Fruit fly (Drosophila melanogaster) whole organism, embryonic: ENCODE measurements around the gene CG6602.
A peak's percentile ranks its signal among the peaks of the same experiment; 100 is the strongest.

Source experiments
- B-H1 ChIP-seq: fragments of 200-800 bp; sonication (Bioruptor generic); IDR thresholded peaks from 3 replicates; pipeline ENCODE4 v1.3.6; 2022; ENCODE audit warnings: missing biosample characterization, missing genetic modification characterization
- Bgb ChIP-seq: fragments of 200-800 bp; sonication (Bioruptor generic); IDR thresholded peaks from 2 replicates; pipeline ENCODE4 v1.3.6; 2022; ENCODE audit warnings: missing biosample characterization, missing genetic modification characterization; ENCODE audit not compliant: partially characterized antibody
- Bteb2 ChIP-seq: fragments of 200-800 bp; sonication (Bioruptor generic); optimal IDR thresholded peaks from 2 replicates; lab custom pipeline; 2016; ENCODE audit warnings: missing biosample characterization, missing genetic modification characterization
- CG11504 ChIP-seq: fragments of 200-800 bp; sonication (Bioruptor generic); optimal IDR thresholded peaks from 3 replicates; lab custom pipeline; 2019; ENCODE audit warnings: missing biosample characterization, mild to moderate bottlenecking, missing genetic modification characterization, moderate library complexity
- CG13424 ChIP-seq: fragments of 200-800 bp; sonication (Bioruptor generic); optimal IDR thresholded peaks from 2 replicates; lab custom pipeline; 2019; ENCODE audit warnings: missing biosample characterization, mild to moderate bottlenecking, missing genetic modification characterization, moderate library complexity
- CG14965 ChIP-seq: fragments of 200-800 bp; sonication (Bioruptor generic); optimal IDR thresholded peaks from 2 replicates; lab custom pipeline; 2016; ENCODE audit warnings: missing biosample characterization, missing genetic modification characterization, borderline replicate concordance
- CG15479 ChIP-seq: fragments of 200-800 bp; sonication (Bioruptor generic); optimal IDR thresholded peaks from 3 replicates; lab custom pipeline; 2019; ENCODE audit warnings: missing biosample characterization, mild to moderate bottlenecking, missing genetic modification characterization, moderate library complexity
- CG1602 ChIP-seq: fragments of 200-800 bp; sonication (Bioruptor generic); optimal IDR thresholded peaks from 3 replicates; lab custom pipeline; 2016; ENCODE audit warnings: missing biosample characterization, missing genetic modification characterization
- CG1603 ChIP-seq: fragments of 200-800 bp; sonication (Bioruptor generic); optimal IDR thresholded peaks from 2 replicates; lab custom pipeline; 2019; ENCODE audit warnings: missing biosample characterization, mild to moderate bottlenecking, missing genetic modification characterization, moderate library complexity
- CG2202 ChIP-seq: fragments of 200-800 bp; sonication (Bioruptor generic); optimal IDR thresholded peaks from 2 replicates; lab custom pipeline; 2018; ENCODE audit warnings: missing biosample characterization, mild to moderate bottlenecking, missing genetic modification characterization
- CG31441 ChIP-seq: fragments of 200-800 bp; sonication (Bioruptor generic); IDR thresholded peaks from 2 replicates; pipeline ENCODE4 v1.3.6; 2022; ENCODE audit warnings: missing biosample characterization, missing genetic modification characterization
- CG33557 ChIP-seq: fragments of 200-800 bp; sonication (Bioruptor generic); optimal IDR thresholded peaks from 2 replicates; lab custom pipeline; 2019; ENCODE audit warnings: missing biosample characterization, mild to moderate bottlenecking, missing genetic modification characterization, moderate library complexity
- CG42726 ChIP-seq: fragments of 200-800 bp; sonication (Bioruptor generic); IDR thresholded peaks from 2 replicates; pipeline ENCODE4 v1.3.6; 2022; ENCODE audit warnings: missing biosample characterization, missing genetic modification characterization; ENCODE audit not compliant: partially characterized antibody
- CG4820 ChIP-seq: fragments of 200-800 bp; sonication (Bioruptor generic); optimal IDR thresholded peaks from 3 replicates; lab custom pipeline; 2016; ENCODE audit warnings: missing biosample characterization, missing genetic modification characterization
- CG5953 ChIP-seq: fragments of 200-800 bp; sonication (Bioruptor generic); IDR thresholded peaks from 2 replicates; pipeline ENCODE4 v1.3.6; 2022; ENCODE audit warnings: missing biosample characterization, missing genetic modification characterization
- CG7928 ChIP-seq: fragments of 200-800 bp; sonication (Bioruptor generic); optimal IDR thresholded peaks from 2 replicates; lab custom pipeline; 2017; ENCODE audit warnings: missing biosample characterization, mild to moderate bottlenecking, missing genetic modification characterization
- CG9727 ChIP-seq: fragments of 200-800 bp; sonication (Bioruptor generic); optimal IDR thresholded peaks from 3 replicates; lab custom pipeline; 2017; ENCODE audit warnings: missing biosample characterization, mild to moderate bottlenecking, missing genetic modification characterization
- CTCF ChIP-seq: fragments of 200-800 bp; sonication (Bioruptor generic); optimal IDR thresholded peaks from 2 replicates; lab custom pipeline; 2017; ENCODE audit warnings: missing biosample characterization, mild to moderate bottlenecking, missing genetic modification characterization, moderate library complexity
- Dbx ChIP-seq: fragments of 200-800 bp; sonication (Bioruptor generic); IDR thresholded peaks from 3 replicates; pipeline ENCODE4 v1.3.6; 2022; ENCODE audit warnings: missing biosample characterization, missing genetic modification characterization
- GATAe ChIP-seq: fragments of 200-800 bp; sonication (Bioruptor generic); conservative IDR thresholded peaks from 2 replicates; pipeline ENCODE4 v1.3.6; 2022; ENCODE audit warnings: missing biosample characterization, missing genetic modification characterization
- Hand ChIP-seq: fragments of 200-800 bp; sonication (Bioruptor generic); optimal IDR thresholded peaks from 2 replicates; lab custom pipeline; 2017; ENCODE audit warnings: mild to moderate bottlenecking, missing biosample characterization, missing genetic modification reagents, missing genetic modification characterization
- HmgZ ChIP-seq: fragments of 200-800 bp; sonication (Bioruptor generic); optimal IDR thresholded peaks from 2 replicates; lab custom pipeline; 2018; ENCODE audit warnings: missing biosample characterization, mild to moderate bottlenecking, missing genetic modification characterization
- NC2α ChIP-seq: fragments of 200-800 bp; sonication (Bioruptor generic); optimal IDR thresholded peaks from 2 replicates; lab custom pipeline; 2016; ENCODE audit warnings: missing biosample characterization, missing genetic modification characterization
- Nf-YA ChIP-seq: fragments of 200-800 bp; sonication (Bioruptor generic); IDR thresholded peaks from 2 replicates; pipeline ENCODE4 v1.3.6; 2022; ENCODE audit warnings: missing biosample characterization, missing genetic modification characterization
- PHDP ChIP-seq: fragments of 200-800 bp; sonication (Bioruptor generic); optimal IDR thresholded peaks from 3 replicates; lab custom pipeline; 2018; ENCODE audit warnings: missing biosample characterization, mild to moderate bottlenecking, missing genetic modification characterization, moderate library complexity
- Ravus ChIP-seq: fragments of 200-800 bp; sonication (Bioruptor generic); IDR thresholded peaks from 2 replicates; pipeline ENCODE4 v1.3.6; 2022; ENCODE audit warnings: missing biosample characterization, missing genetic modification characterization
- Xbp1 ChIP-seq: fragments of 200-800 bp; sonication (Bioruptor generic); optimal IDR thresholded peaks from 3 replicates; lab custom pipeline; 2016; ENCODE audit warnings: missing biosample characterization, mild to moderate bottlenecking, missing genetic modification characterization
- br ChIP-seq: fragments of >200 bp; optimal IDR thresholded peaks from 2 replicates; lab custom pipeline; 2017
- bsh ChIP-seq, 2 experiments: fragments of 200-800 bp; sonication (Bioruptor generic); optimal IDR thresholded peaks; 2 replicates each; lab custom pipeline; 2017 to 2018; ENCODE audit warnings: mild to moderate bottlenecking in 2 of 2, missing biosample characterization in 2 of 2, missing genetic modification characterization in 2 of 2, moderate library complexity in 1 of 2
- ci ChIP-seq: fragments of 200-800 bp; sonication (Bioruptor generic); IDR thresholded peaks from 3 replicates; pipeline ENCODE4 v1.3.6; 2022; ENCODE audit warnings: missing biosample characterization, missing genetic modification characterization
- crp ChIP-seq, 2 experiments: fragments of 200-800 bp; sonication (Bioruptor generic); optimal IDR thresholded peaks; 2 replicates in 1 of 2; 3 replicates in 1 of 2; lab custom pipeline; 2017; ENCODE audit warnings: missing biosample characterization in 2 of 2, missing genetic modification characterization in 2 of 2, mild to moderate bottlenecking in 1 of 2, moderate library complexity in 1 of 2
- dm ChIP-seq: fragments of 200-800 bp; sonication (Bioruptor generic); optimal IDR thresholded peaks from 3 replicates; lab custom pipeline; 2016; ENCODE audit warnings: missing biosample characterization, missing genetic modification characterization
- dysf ChIP-seq: fragments of 200-800 bp; sonication (Bioruptor generic); IDR thresholded peaks from 3 replicates; pipeline ENCODE4 v1.3.6; 2022; ENCODE audit warnings: missing biosample characterization, missing genetic modification characterization
- en ChIP-seq: fragments of 200-800 bp; sonication (Bioruptor generic); optimal IDR thresholded peaks from 2 replicates; lab custom pipeline; 2016; ENCODE audit warnings: missing biosample characterization, missing genetic modification characterization
- eyg ChIP-seq: fragments of 200-800 bp; sonication (Bioruptor generic); optimal IDR thresholded peaks from 3 replicates; lab custom pipeline; 2016; ENCODE audit warnings: missing biosample characterization, missing genetic modification characterization
- gce ChIP-seq: fragments of 200-800 bp; sonication (Bioruptor generic); IDR thresholded peaks from 3 replicates; pipeline ENCODE4 v1.3.6; 2022; ENCODE audit warnings: missing biosample characterization, missing genetic modification characterization
- hkb ChIP-seq, 2 experiments: fragments of 200-800 bp in 1 of 2; fragments of >200 bp in 1 of 2; sonication (Bioruptor generic) in 1 of 2; IDR thresholded peaks in 1 of 2; optimal IDR thresholded peaks in 1 of 2; 2 replicates each; pipeline versions ENCODE4 v1.3.6 to Lab custom; 2017 to 2022; ENCODE audit warnings: missing biosample characterization in 1 of 2, missing genetic modification characterization in 1 of 2
- jing ChIP-seq: fragments of 200-800 bp; sonication (Bioruptor generic); optimal IDR thresholded peaks from 2 replicates; lab custom pipeline; 2018; ENCODE audit warnings: missing biosample characterization, mild to moderate bottlenecking, missing genetic modification characterization
- lbe ChIP-seq: fragments of 200-800 bp; sonication (Bioruptor generic); optimal IDR thresholded peaks from 2 replicates; lab custom pipeline; 2016; ENCODE audit warnings: missing biosample characterization, mild to moderate bottlenecking, missing genetic modification characterization
- nerfin-1 ChIP-seq: fragments of 200-800 bp; sonication (Bioruptor generic); optimal IDR thresholded peaks from 3 replicates; lab custom pipeline; 2019; ENCODE audit warnings: missing biosample characterization, mild to moderate bottlenecking, missing genetic modification characterization, moderate library complexity
- prd ChIP-seq, 3 experiments: fragments of >200 bp in 2 of 3; fragments of 200-800 bp in 1 of 3; sonication (Bioruptor generic) in 1 of 3; optimal IDR thresholded peaks in 2 of 3; IDR thresholded peaks in 1 of 3; 2 replicates in 2 of 3; 3 replicates in 1 of 3; pipeline versions ENCODE4 v1.3.6 to Lab custom; 2017 to 2022; ENCODE audit warnings: missing biosample characterization in 1 of 3, missing genetic modification characterization in 1 of 3
- rib ChIP-seq: fragments of 200-800 bp; sonication (Bioruptor generic); IDR thresholded peaks from 2 replicates; pipeline ENCODE4 v1.3.6; 2022; ENCODE audit warnings: missing biosample characterization, missing genetic modification characterization
- run ChIP-seq: fragments of 200-800 bp; sonication (Bioruptor generic); optimal IDR thresholded peaks from 3 replicates; lab custom pipeline; 2018; ENCODE audit warnings: missing biosample characterization, mild to moderate bottlenecking, missing genetic modification characterization
- sd ChIP-seq: fragments of 200-800 bp; sonication (Bioruptor generic); optimal IDR thresholded peaks from 3 replicates; lab custom pipeline; 2018; ENCODE audit warnings: missing biosample characterization, mild to moderate bottlenecking, missing genetic modification characterization, moderate library complexity
- seq ChIP-seq: fragments of 200-800 bp; sonication (Bioruptor generic); IDR thresholded peaks from 2 replicates; pipeline ENCODE4 v1.3.6; 2022; ENCODE audit warnings: missing biosample characterization, missing genetic modification characterization
- slbo ChIP-seq: fragments of 200-800 bp; sonication (Bioruptor generic); IDR thresholded peaks from 2 replicates; pipeline ENCODE4 v1.3.6; 2022; ENCODE audit warnings: missing biosample characterization, missing genetic modification characterization
- slp2 ChIP-seq: fragments of 200-800 bp; sonication (Bioruptor generic); optimal IDR thresholded peaks from 2 replicates; lab custom pipeline; 2016; ENCODE audit warnings: missing biosample characterization, missing genetic modification characterization
- stwl ChIP-seq: fragments of 200-800 bp; sonication (Bioruptor generic); optimal IDR thresholded peaks from 3 replicates; lab custom pipeline; 2018; ENCODE audit warnings: missing biosample characterization, mild to moderate bottlenecking, missing genetic modification characterization, moderate library complexity

The CG6602 gene

dm6 chr3L:6071454-6072189 is at the start of gene CG6602 (continued):
- TF ChIP-seq hkb (optimal IDR thresholded peaks at IDR 0.05; lab: Kevin White, UChicago): no peak
- TF ChIP-seq hkb (GFP tag; IDR thresholded peaks at IDR 0.05; lab: Robert Waterston, UW): peak; percentile 51
- peak; percentile 54 for TF ChIP-seq CG7928 (GFP tag; lab: Kevin White, UChicago)
- TF ChIP-seq en (GFP tag; lab: Kevin White, UChicago): peak; percentile 13
- TF ChIP-seq PHDP (tag; lab: Kevin White, UChicago): peak; percentile 60
- TF ChIP-seq stwl (tag; lab: Kevin White, UChicago): peak; percentile 73
- TF ChIP-seq Bgb: no peak
- peak; percentile 23 for TF ChIP-seq CG2202
- peak; percentile 78 for TF ChIP-seq Dbx (GFP tag; lab: Robert Waterston, UW)
- TF ChIP-seq CG9727: peak; percentile 54
- TF ChIP-seq Xbp1: peak; percentile 72
- TF ChIP-seq CG15479 (GFP tag; lab: Kevin White, UChicago): no peak
- TF ChIP-seq CG1603 (tag; lab: Kevin White, UChicago): peak; percentile 64
- TF ChIP-seq CTCF (GFP tag; lab: Kevin White, UChicago): peak; percentile 83
- peak in 1 of 2 experiments; percentile 13 for TF ChIP-seq crp (GFP tag; optimal IDR thresholded peaks at IDR 0.05; lab: Kevin White, UChicago)
- TF ChIP-seq sd (tag; lab: Kevin White, UChicago): no peak
- TF ChIP-seq seq (GFP tag; lab: Robert Waterston, UW): no peak
- TF ChIP-seq CG13424 (tag; lab: Kevin White, UChicago): peak; percentile 16
- peak; percentile 47; the same call in 1 of the 2 replicates for TF ChIP-seq Nf-YA (GFP tag; lab: Robert Waterston, UW)
- TF ChIP-seq CG4820: peak; percentile 60
- TF ChIP-seq Ravus (GFP tag; lab: Robert Waterston, UW): peak; percentile 18; the same call in 1 of the 2 replicates
- peak; percentile 94 for TF ChIP-seq ci (GFP tag; lab: Robert Waterston, UW)
- no peak for TF ChIP-seq NC2α
- peak; percentile 76; the same call in 2 of the 3 replicates for TF ChIP-seq dysf (GFP tag; lab: Robert Waterston, UW)
- peak; percentile 38 for TF ChIP-seq lbe (GFP tag; lab: Kevin White, UChicago)
- TF ChIP-seq jing (GFP tag; lab: Kevin White, UChicago): peak; percentile 39
- TF ChIP-seq eyg (GFP tag; lab: Kevin White, UChicago): peak; percentile 45
- TF ChIP-seq gce (GFP tag; lab: Robert Waterston, UW): peak; percentile 50; the same call in 1 of the 3 replicates
- TF ChIP-seq slp2 (GFP tag; lab: Kevin White, UChicago): peak; percentile 53
- TF ChIP-seq CG42726: peak; percentile 7; the same call in 1 of the 2 replicates
- peak; percentile 5 for TF ChIP-seq Bteb2 (GFP tag; lab: Kevin White, UChicago)
- no peak for TF ChIP-seq nerfin-1
- TF ChIP-seq dm: peak; percentile 18
- TF ChIP-seq br (lab: Kevin White, UChicago): no peak
- TF ChIP-seq B-H1 (GFP tag; lab: Robert Waterston, UW): peak; percentile 65
- peak in 1 of 2 experiments; percentile 49 for TF ChIP-seq bsh (GFP tag; optimal IDR thresholded peaks at IDR 0.05; lab: Kevin White, UChicago)
- peak; percentile 38 for TF ChIP-seq CG1602 (GFP tag; lab: Kevin White, UChicago)
- no peak for TF ChIP-seq CG14965 (GFP tag; lab: Kevin White, UChicago)
- TF ChIP-seq HmgZ (tag; lab: Kevin White, UChicago): peak; percentile 37
- TF ChIP-seq CG31441 (GFP tag; lab: Robert Waterston, UW): peak; percentile 59
- peak; percentile 33 for TF ChIP-seq CG33557
- peak; percentile 40; the same call in 1 of the 2 replicates for TF ChIP-seq rib (GFP tag; lab: Robert Waterston, UW)
- no peak for TF ChIP-seq GATAe (GFP tag; lab: Robert Waterston, UW)
- peak; percentile 83 for TF ChIP-seq slbo
- TF ChIP-seq Hand (GFP tag; lab: Kevin White, UChicago): no peak
- TF ChIP-seq CG5953 (GFP tag; lab: Robert Waterston, UW): no peak
- no peak for TF ChIP-seq run
- TF ChIP-seq CG11504 (tag; lab: Kevin White, UChicago): peak; percentile 76
- TF ChIP-seq prd (optimal IDR thresholded peaks at IDR 0.05; lab: Kevin White, UChicago): no peak
- peak; percentile 42; the same call in 2 of the 3 replicates for TF ChIP-seq prd (GFP tag; IDR thresholded peaks at IDR 0.05; lab: Robert Waterston, UW)
